Worm (Caenorhabditis elegans): Measurements from ENCODE around the gene ddx-35.

ddx-35 gene

DNA sequence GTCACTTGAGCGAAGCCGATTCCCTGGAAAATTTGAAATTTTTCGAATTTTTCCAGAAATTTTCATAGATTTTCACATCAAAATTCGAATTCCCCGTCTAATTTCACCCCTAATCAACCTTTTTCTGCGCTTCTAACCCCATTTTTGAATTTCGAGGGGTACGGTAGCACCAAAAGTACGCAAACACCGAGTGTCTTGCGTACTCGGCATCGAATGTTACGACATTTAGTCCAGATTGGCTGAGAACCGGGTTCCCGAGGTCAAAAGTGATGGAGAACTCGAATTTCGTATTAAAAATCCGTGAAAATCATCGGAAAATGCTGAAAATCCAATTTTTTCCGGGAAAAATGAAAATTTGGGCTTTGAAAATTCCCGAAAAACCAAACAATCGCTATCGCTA is 25.8 kb downstream of the ddx-35 start:
- TF ChIP-seq ceh-16 (tag; optimal IDR thresholded peaks at IDR 0.05) (no peak), dmd-4 (tag; optimal IDR thresholded peaks at IDR 0.05) (no peak), nhr-77 (tag; optimal IDR thresholded peaks at IDR 0.05) (no peak), sma-3 (GFP tag; optimal IDR thresholded peaks at IDR 0.05) (no peak), nhr-12 (tag; optimal IDR thresholded peaks at IDR 0.05) (no peak), ztf-11 (tag; optimal IDR thresholded peaks at IDR 0.05) (no peak), fos-1 (tag; optimal IDR thresholded peaks at IDR 0.05) (no peak), sem-4 (tag; optimal IDR thresholded peaks at IDR 0.05) (no peak), elt-1 (tag; optimal IDR thresholded peaks at IDR 0.05) (no peak), lin-13 (GFP tag; optimal IDR thresholded peaks at IDR 0.05) (no peak), mab-5 (tag; optimal IDR thresholded peaks at IDR 0.05) (no peak), nhr-129 (tag; optimal IDR thresholded peaks at IDR 0.05) (no peak), nhr-21 (tag; optimal IDR thresholded peaks at IDR 0.05) (no peak), nhr-237 (tag; optimal IDR thresholded peaks at IDR 0.05) (no peak), alr-1 (tag; optimal IDR thresholded peaks at IDR 0.05) (no peak), nhr-23 (tag; optimal IDR thresholded peaks at IDR 0.05) (no peak), R02D3.7 (tag; optimal IDR thresholded peaks at IDR 0.05) (no peak), sma-9 (GFP tag; optimal IDR thresholded peaks at IDR 0.05) (no peak), sma-9 (tag; optimal IDR thresholded peaks at IDR 0.05) (no peak), lsy-2 (tag; optimal IDR thresholded peaks at IDR 0.05) (no peak), nhr-11 (tag; optimal IDR thresholded peaks at IDR 0.05) (no peak)

DNA sequence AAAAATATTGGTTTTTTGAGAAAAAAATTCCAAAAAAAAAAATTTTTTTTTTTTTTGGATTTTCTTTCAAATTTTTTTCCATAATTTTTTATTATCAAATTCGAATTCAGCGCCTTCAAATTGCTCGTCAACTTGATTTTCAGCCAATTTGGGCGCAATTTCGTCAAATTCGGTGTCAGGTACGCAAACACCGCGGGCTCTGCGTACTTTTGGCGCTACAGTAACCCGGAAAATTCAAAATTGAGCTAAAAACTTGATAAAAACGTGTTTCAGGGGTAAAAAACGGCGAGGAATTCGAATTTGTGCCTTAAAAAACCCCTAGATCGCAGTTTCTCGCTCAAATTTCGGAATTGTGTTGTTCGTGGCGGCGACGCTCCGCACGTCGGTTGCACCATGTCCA is 34.3 kb downstream of the ddx-35 start:
- TF ChIP-seq lsy-2 (tag; optimal IDR thresholded peaks at IDR 0.05) (peak in 1 of 2 experiments; percentile 74), lin-13 (GFP tag; optimal IDR thresholded peaks at IDR 0.05) (peak; percentile 66), ceh-82 (tag; optimal IDR thresholded peaks at IDR 0.05) (no peak), skn-1 (tag; optimal IDR thresholded peaks at IDR 0.05) (no peak), ZK546.5 (tag; optimal IDR thresholded peaks at IDR 0.05) (no peak)

DNA sequence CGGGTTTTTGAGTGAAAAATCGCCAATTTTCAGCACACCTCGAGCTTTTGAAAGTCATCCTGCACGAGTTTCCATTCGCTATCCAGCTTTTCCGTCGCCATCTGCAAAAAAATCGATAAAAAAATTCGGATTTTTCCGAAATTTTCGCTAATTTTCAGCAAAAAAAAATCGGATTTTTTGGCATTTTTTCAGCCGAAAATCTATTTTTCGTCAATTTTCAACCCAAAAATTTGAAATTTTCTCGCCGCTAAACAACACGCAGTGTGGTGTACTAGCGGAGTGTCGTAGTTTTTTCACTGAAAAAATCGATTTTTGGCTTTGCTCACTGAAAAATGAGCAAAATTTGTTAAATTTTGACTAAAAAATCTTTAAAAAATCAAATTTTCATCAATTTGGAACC is 36.4 kb downstream of the ddx-35 start, which contains the start of gene tmem-120:
Gene tmem-120 (minus strand): TSS at position 101 of the 400 bp plus-strand sequence.
- TF ChIP-seq F13H6.1 (tag; optimal IDR thresholded peaks at IDR 0.05) (no peak), elt-3 (tag; optimal IDR thresholded peaks at IDR 0.05) (no peak), lin-39 (tag; optimal IDR thresholded peaks at IDR 0.05) (no peak), nhr-11 (tag; optimal IDR thresholded peaks at IDR 0.05) (no peak), nhr-23 (tag; optimal IDR thresholded peaks at IDR 0.05) (no peak), zag-1 (tag; optimal IDR thresholded peaks at IDR 0.05) (no peak), ztf-4 (tag; optimal IDR thresholded peaks at IDR 0.05) (no peak), nhr-6 (tag; optimal IDR thresholded peaks at IDR 0.05) (no peak), nhr-77 (tag; optimal IDR thresholded peaks at IDR 0.05) (no peak), ZK546.5 (tag; optimal IDR thresholded peaks at IDR 0.05) (no peak), nhr-10 (tag; optimal IDR thresholded peaks at IDR 0.05) (no peak), egl-27 (tag; optimal IDR thresholded peaks at IDR 0.05) (no peak), elt-1 (tag; optimal IDR thresholded peaks at IDR 0.05) (no peak), nhr-129 (tag; optimal IDR thresholded peaks at IDR 0.05) (no peak), sma-9 (GFP tag; optimal IDR thresholded peaks at IDR 0.05) (no peak), sma-9 (tag; optimal IDR thresholded peaks at IDR 0.05) (no peak), skn-1 (tag; optimal IDR thresholded peaks at IDR 0.05) (no peak), ama-1 (optimal IDR thresholded peaks at IDR 0.05) (no peak)

DNA sequence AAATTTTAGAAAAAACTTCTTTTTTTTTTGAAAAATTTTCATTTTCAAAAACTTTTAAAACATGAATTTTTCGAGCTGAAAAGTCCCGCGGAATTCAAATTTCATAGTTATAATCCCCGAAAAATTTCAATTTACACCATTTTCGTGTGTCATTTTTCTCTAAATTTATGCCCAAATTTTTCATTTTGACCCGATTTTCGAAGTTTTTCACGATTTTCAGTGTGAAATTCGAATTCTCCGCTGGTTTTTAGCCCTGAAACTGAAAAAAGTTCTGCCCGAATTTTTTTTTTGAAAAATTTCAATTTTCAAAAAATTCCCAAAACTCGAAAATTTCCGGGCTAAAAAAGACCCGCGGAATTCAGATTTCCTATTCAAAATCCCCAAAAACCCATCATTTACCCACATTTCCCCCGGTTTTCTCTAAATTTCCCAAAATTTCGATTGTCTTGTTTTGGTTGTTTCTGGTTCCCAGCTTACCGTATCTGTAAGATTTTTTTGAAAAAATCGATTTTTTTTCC is 45.4 kb downstream of the ddx-35 start:
- TF ChIP-seq sma-3 (GFP tag; optimal IDR thresholded peaks at IDR 0.05) (no peak), blmp-1 (tag; optimal IDR thresholded peaks at IDR 0.05; ENCODE audit: insufficient read depth) (no peak), nhr-11 (tag; optimal IDR thresholded peaks at IDR 0.05) (no peak), unc-39 (tag; optimal IDR thresholded peaks at IDR 0.05) (no peak)

DNA sequence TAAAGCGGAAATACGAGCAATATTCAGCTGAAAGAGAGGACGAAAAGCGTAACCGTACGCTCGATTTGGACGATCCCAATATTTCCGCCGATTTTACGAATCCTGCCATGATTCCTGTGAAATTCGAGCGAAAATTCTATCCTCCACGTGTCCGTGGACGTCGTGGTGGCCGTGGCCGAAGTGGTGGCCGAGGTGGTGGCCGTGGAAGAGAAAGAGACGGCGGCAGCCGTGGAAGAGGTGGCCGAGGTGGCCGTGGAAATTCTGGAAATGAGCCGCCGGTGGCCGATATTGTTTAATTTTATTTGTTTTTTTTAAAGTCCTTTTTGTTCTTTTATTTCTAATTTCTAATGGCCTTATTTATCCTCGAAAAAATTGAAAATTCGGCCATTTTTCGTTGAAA is 46.0 kb downstream of the ddx-35 start:
- TF ChIP-seq elt-1 (tag; optimal IDR thresholded peaks at IDR 0.05): no peak
- no peak for TF ChIP-seq nhr-77 (tag; optimal IDR thresholded peaks at IDR 0.05)
- no peak for TF ChIP-seq sma-9 (GFP tag; optimal IDR thresholded peaks at IDR 0.05)
- no peak for TF ChIP-seq sma-9 (tag; optimal IDR thresholded peaks at IDR 0.05)
- TF ChIP-seq lsy-2 (tag; optimal IDR thresholded peaks at IDR 0.05): no peak
- no peak for TF ChIP-seq peb-1 (tag; optimal IDR thresholded peaks at IDR 0.05)
- TF ChIP-seq alr-1 (tag; optimal IDR thresholded peaks at IDR 0.05): no peak
- TF ChIP-seq elt-3 (tag; optimal IDR thresholded peaks at IDR 0.05): no peak
- TF ChIP-seq ztf-11 (tag; optimal IDR thresholded peaks at IDR 0.05): no peak

Measured in whole organism, L2 larva.